Fruit fly (Drosophila melanogaster): ENCODE data around the gene CG6696.

DNA sequence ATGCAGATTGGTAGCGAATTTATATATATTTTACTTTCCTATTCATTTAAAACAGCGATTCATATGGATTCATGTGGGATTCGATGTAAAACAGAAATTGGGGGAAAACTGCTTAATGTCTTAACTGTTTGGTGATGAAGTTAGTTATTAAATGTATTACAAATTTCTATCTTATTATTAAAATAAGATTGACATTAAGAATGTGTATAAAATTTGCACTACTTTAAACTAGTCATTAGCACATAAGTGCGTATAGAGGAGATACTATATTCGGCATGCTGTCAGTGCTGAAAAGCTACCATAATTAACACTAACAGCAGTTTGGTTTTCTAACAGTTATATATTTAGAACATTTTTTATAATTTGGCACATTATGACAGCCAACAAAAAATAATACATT is 13.7 kb upstream of the CG6696 start:
- TF ChIP-seq Pdp1 (GFP tag; optimal IDR thresholded peaks at IDR 0.05) (no peak), CG6854 (GFP tag; optimal IDR thresholded peaks at IDR 0.05) (no peak)

Data from whole organism, embryonic.